Worm (Caenorhabditis elegans): Measurements from ENCODE around the gene Y39H10A.1.
A peak's percentile ranks its signal among the peaks of the same experiment; 100 is the strongest.

DNA sequence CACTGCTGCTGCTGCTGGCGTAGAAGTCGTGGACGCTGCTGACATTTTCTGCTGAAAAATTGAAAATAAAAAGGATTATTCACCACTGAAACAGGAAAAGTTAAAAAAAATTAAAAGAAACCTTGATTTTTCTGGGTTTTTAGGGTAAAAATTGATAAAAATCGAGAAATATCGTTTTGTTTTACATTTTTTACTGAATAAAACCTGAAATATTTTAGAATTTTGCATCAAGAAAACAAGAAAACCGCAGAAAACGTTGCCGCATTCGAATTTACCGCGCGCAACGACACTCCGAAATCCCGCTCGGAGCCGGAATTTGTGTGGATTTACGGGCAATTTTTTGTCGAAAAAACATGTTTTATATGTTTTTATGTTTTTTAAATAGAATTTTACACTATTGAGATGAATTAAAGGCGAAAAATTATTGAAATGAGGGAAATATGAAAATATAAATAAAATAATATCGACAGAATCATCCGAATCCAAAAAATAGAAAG is 7.5 kb upstream of the Y39H10A.1 start, which contains the start of gene chk-1:
- no peak for TF ChIP-seq blmp-1 (tag; optimal IDR thresholded peaks at IDR 0.05)
- no peak for TF ChIP-seq nhr-76 (tag; optimal IDR thresholded peaks at IDR 0.05)
- TF ChIP-seq lin-32 (GFP tag; optimal IDR thresholded peaks at IDR 0.05) = no peak
- TF ChIP-seq elt-1 (tag; optimal IDR thresholded peaks at IDR 0.05; ENCODE audit: borderline replicate concordance, insufficient read depth) = no peak
- TF ChIP-seq elt-3 (tag; optimal IDR thresholded peaks at IDR 0.05) = no peak
- TF ChIP-seq unc-62 (GFP tag; optimal IDR thresholded peaks at IDR 0.05) = no peak
- TF ChIP-seq mep-1 (tag; optimal IDR thresholded peaks at IDR 0.05) = peak; percentile 71
- TF ChIP-seq nhr-237 (tag; optimal IDR thresholded peaks at IDR 0.05) = peak; percentile 66
- TF ChIP-seq lin-13 (tag; optimal IDR thresholded peaks at IDR 0.05) = peak; percentile 11
- peak; percentile 40 for TF ChIP-seq lsy-2 (tag; optimal IDR thresholded peaks at IDR 0.05)

All from whole organism, mixed stage, embryonic.